Worm (Caenorhabditis elegans): ENCODE data around the gene irld-14.

DNA sequence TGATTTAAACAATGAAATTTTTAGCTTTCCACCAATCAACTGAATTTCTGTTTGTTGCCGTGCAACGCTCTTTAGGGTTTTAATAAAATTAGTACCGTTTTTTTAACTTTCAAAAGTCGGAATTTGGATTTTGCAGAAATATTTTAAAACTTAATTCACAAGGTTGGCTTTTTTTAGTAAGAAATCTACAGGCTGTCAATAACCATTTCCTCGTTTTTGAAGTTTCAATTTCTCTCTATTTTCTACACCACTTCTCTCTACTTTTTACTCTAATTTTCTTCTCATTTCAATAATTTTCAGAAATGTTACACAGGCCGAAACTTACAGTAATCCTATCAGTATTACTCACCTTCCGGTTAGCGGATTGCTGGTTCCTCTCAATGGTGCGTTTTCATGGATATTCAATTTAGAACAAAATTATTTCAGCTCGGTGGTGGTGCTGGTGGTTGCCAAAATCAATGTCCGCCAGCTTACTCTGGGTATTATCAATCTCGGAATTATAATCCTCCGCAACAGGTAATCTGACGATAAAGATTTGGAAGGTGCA is 18.1 kb upstream of the irld-14 start, which contains the start of the genes grd-12 and F02D8.1:
- TF ChIP-seq ref-1 (GFP tag; conservative IDR thresholded peaks at IDR 0.05) (no peak), med-1 (GFP tag; optimal IDR thresholded peaks at IDR 0.05; ENCODE audit: insufficient read depth) (no peak), flt-1 (GFP tag; IDR thresholded peaks at IDR 0.05) (no peak), T22C8.4 (GFP tag; IDR thresholded peaks at IDR 0.05) (no peak)

Measured in whole organism, midembryonic.